Fruit fly (Drosophila melanogaster): ENCODE data around the gene pix.

The pix gene

DNA sequence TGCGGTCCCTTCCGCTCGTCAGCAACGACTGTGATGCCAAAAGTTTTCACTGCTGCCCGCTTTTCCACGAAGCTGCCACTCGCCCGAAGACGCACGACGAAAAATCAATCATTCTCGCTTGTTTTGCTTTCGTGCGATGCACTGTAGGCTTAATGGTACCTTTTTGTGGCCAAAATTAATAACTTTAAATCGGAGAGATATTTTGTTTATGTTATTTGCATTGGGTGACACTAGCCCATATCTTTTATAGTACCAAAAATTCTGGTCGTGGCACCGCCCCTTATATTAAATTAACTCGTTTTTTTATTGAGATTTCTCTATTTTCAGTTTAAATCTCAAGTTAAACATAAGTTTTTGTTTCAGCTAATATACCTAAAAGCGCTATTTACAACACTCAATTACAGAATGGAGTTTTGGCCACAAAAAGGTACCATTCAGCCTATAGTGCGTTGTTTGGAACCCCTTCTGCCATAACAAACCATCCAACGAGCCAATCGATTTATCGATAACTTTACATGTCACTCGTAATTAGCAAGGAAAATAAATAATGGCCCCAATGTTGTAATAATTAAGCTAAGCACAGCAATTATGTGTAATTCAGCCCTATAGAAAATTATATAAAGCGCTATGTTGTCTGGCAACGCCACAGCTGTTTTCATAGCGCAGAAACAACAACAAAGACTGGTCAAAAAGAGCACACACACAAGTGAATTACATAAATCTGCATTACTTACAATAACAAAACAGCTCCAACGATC, 21.2 kb downstream of the pix start (continued):
- TF ChIP-seq net (GFP tag; optimal IDR thresholded peaks at IDR 0.05) (peak; percentile 67), CG10631 (GFP tag; optimal IDR thresholded peaks at IDR 0.05) (peak; percentile 78), CG3032 (tag; optimal IDR thresholded peaks at IDR 0.05) (peak; percentile 71), cyc (GFP tag; optimal IDR thresholded peaks at IDR 0.05) (peak; percentile 30), Hr4 (GFP tag; optimal IDR thresholded peaks at IDR 0.05) (peak; percentile 78), topi (GFP tag; optimal IDR thresholded peaks at IDR 0.05) (peak; percentile 65), Hr39 (GFP tag; optimal IDR thresholded peaks at IDR 0.05) (peak; percentile 29), CG1621 (tag; optimal IDR thresholded peaks at IDR 0.05) (peak; percentile 44), achi (GFP tag; optimal IDR thresholded peaks at IDR 0.05) (peak; percentile 46), CG31627 (GFP tag; optimal IDR thresholded peaks at IDR 0.05) (peak; percentile 44), Sox102F (GFP tag; optimal IDR thresholded peaks at IDR 0.05) (peak; percentile 68), Ets96B (tag; optimal IDR thresholded peaks at IDR 0.05) (peak; percentile 66), CG6854 (GFP tag; optimal IDR thresholded peaks at IDR 0.05) (peak; percentile 10), Lpt (GFP tag; optimal IDR thresholded peaks at IDR 0.05) (peak; percentile 40), CG6276 (GFP tag; optimal IDR thresholded peaks at IDR 0.05) (peak; percentile 78), CG15336 (GFP tag; IDR thresholded peaks at IDR 0.05) (peak; percentile 72; the same call in 1 of the 2 replicates), vri (GFP tag; optimal IDR thresholded peaks at IDR 0.05) (peak; percentile 7), Ets21C (GFP tag; optimal IDR thresholded peaks at IDR 0.05) (peak; percentile 41), Eip93F (GFP tag; optimal IDR thresholded peaks at IDR 0.05) (peak; percentile 35), acj6 (GFP tag; optimal IDR thresholded peaks at IDR 0.05) (peak; percentile 42), fd59A (GFP tag; optimal IDR thresholded peaks at IDR 0.05) (peak; percentile 51)

DNA sequence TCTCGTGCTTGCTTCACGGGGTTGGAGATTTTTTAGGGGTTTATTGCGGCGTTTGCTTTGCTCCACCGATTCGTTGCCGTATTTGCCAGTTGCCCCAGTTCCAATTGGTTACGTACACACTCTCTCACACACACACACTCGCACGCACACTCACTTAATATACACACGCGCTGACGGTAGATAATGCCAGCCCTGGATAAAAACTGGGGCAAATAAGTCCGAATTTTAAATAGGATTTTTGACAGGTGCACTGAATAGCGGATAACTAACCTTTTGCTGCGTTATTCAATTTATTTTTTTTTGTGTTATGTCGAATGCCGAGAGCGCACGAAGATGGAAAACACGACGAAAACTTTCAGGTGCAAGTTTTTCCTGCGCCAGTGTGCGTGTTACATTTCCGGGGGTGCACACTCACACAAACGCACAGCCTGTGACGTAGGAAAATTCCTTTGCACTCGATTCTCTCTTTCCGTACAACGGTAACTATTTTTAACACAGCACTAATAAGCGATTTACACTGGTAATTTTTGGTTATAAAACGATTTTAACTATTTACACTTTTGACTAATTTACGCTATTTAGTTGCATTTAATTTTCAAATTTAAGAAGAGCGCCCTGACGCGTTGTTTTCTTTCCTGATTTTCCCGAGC, 21.9 kb downstream of the pix start:
- no peak for TF ChIP-seq CG32006 (GFP tag; optimal IDR thresholded peaks at IDR 0.05)
- TF ChIP-seq CG1621 (tag; optimal IDR thresholded peaks at IDR 0.05): no peak
- no peak for TF ChIP-seq CG11762 (GFP tag; optimal IDR thresholded peaks at IDR 0.05; ENCODE audit: insufficient read depth)
- TF ChIP-seq lz (GFP tag; optimal IDR thresholded peaks at IDR 0.05): no peak
- no peak for TF ChIP-seq Ets96B (tag; optimal IDR thresholded peaks at IDR 0.05)
- TF ChIP-seq ss (GFP tag; optimal IDR thresholded peaks at IDR 0.05): no peak
- TF ChIP-seq vri (GFP tag; optimal IDR thresholded peaks at IDR 0.05): no peak
- no peak for TF ChIP-seq cyc (GFP tag; optimal IDR thresholded peaks at IDR 0.05)
- no peak for TF ChIP-seq net (GFP tag; optimal IDR thresholded peaks at IDR 0.05)
- TF ChIP-seq CG15336 (GFP tag; IDR thresholded peaks at IDR 0.05): no peak
- no peak for TF ChIP-seq CG6276 (GFP tag; optimal IDR thresholded peaks at IDR 0.05)
- TF ChIP-seq OdsH (GFP tag; optimal IDR thresholded peaks at IDR 0.05): no peak
- TF ChIP-seq CG3032 (tag; optimal IDR thresholded peaks at IDR 0.05): no peak
- TF ChIP-seq Met (GFP tag; optimal IDR thresholded peaks at IDR 0.05): no peak
- no peak for TF ChIP-seq Hr4 (GFP tag; optimal IDR thresholded peaks at IDR 0.05)
- no peak for TF ChIP-seq CG7368 (GFP tag; optimal IDR thresholded peaks at IDR 0.05)

DNA sequence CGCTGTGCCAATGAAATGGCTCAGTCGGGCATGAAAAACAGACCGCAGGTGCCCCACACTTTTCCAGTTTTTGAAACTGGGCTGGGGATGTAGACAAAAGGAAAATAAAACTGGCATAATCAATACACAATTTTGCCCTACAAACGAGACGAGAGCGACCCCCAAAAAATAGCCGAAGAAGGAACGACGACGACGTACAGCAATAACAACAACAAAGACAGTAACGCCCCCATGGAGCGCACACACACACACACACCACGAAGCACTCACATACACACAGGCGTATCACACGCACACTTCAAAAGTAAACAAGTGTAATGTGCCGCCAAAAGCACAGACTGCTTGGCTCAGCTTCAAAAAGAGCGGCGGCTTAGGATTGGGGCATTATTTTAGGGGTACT, 23.1 kb downstream of the pix start:
- TF ChIP-seq fkh (GFP tag; optimal IDR thresholded peaks at IDR 0.05) (peak; percentile 50), CG15336 (GFP tag; IDR thresholded peaks at IDR 0.05) (no peak)

DNA sequence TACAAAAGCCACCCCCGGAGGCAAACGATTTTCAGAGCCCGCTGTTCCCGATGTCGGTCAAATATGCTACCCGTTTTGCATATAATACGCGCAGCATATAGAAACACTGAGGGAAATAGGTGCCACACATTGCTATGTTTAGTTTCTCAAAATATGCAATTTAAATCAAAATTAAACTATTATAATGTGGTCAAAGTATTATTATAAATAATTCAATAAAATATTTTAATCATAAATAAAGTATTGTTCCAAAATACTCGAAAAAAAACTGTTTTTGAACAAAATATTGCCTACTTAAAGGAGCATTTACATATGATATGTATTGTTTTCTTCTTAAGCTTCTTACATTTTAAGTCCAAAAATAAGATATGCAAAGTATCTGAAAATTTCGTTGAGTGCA, 23.6 kb downstream of the pix start:
- TF ChIP-seq CG15336 (GFP tag; IDR thresholded peaks at IDR 0.05) (peak; percentile 41), CG8319 (GFP tag; optimal IDR thresholded peaks at IDR 0.05) (no peak), CG6276 (GFP tag; optimal IDR thresholded peaks at IDR 0.05) (peak; percentile 3), eg (GFP tag; IDR thresholded peaks at IDR 0.05) (0 out of 3 replicates have a peak, but pooled peaks have one; percentile 17), CG4318 (GFP tag; optimal IDR thresholded peaks at IDR 0.05) (no peak), Eip93F (GFP tag; optimal IDR thresholded peaks at IDR 0.05) (no peak), Eip75B (GFP tag; optimal IDR thresholded peaks at IDR 0.05) (no peak), Sox15 (GFP tag; optimal IDR thresholded peaks at IDR 0.05) (no peak), CG10631 (GFP tag; optimal IDR thresholded peaks at IDR 0.05) (no peak), CG9139 (GFP tag; optimal IDR thresholded peaks at IDR 0.05) (no peak), Sox14 (GFP tag; optimal IDR thresholded peaks at IDR 0.05) (no peak), Hr38 (GFP tag; optimal IDR thresholded peaks at IDR 0.05) (no peak), CG11294 (GFP tag; IDR thresholded peaks at IDR 0.05) (no peak), topi (GFP tag; optimal IDR thresholded peaks at IDR 0.05) (no peak), CG10669 (GFP tag; optimal IDR thresholded peaks at IDR 0.05) (no peak), CG6808 (GFP tag; optimal IDR thresholded peaks at IDR 0.05) (no peak), CG32006 (GFP tag; optimal IDR thresholded peaks at IDR 0.05) (peak; percentile 18), fkh (GFP tag; optimal IDR thresholded peaks at IDR 0.05) (no peak), Lpt (GFP tag; optimal IDR thresholded peaks at IDR 0.05) (no peak), CG34406 (GFP tag; optimal IDR thresholded peaks at IDR 0.05) (no peak), OdsH (GFP tag; optimal IDR thresholded peaks at IDR 0.05) (no peak)
